Worm (Caenorhabditis elegans): ENCODE results near the gene C14C10.5.

Gene C14C10.5

ce11 chrV:12601835-12602234, 1.8 kb downstream of the C14C10.5 start:
- no peak for TF ChIP-seq eor-1 (tag; optimal IDR thresholded peaks at IDR 0.05)
- no peak for TF ChIP-seq nhr-11 (tag; optimal IDR thresholded peaks at IDR 0.05)
- TF ChIP-seq nhr-25 (tag; optimal IDR thresholded peaks at IDR 0.05): no peak
- TF ChIP-seq skn-1 (tag; optimal IDR thresholded peaks at IDR 0.05): no peak
- TF ChIP-seq pha-4 (tag; optimal IDR thresholded peaks at IDR 0.05): no peak
- no peak for TF ChIP-seq ceh-82 (tag; optimal IDR thresholded peaks at IDR 0.05)
- no peak for TF ChIP-seq lin-39 (tag; optimal IDR thresholded peaks at IDR 0.05)
- no peak for TF ChIP-seq ztf-11 (tag; optimal IDR thresholded peaks at IDR 0.05)
- no peak for TF ChIP-seq ceh-28 (tag; optimal IDR thresholded peaks at IDR 0.05)
- no peak for TF ChIP-seq unc-39 (tag; optimal IDR thresholded peaks at IDR 0.05)
- TF ChIP-seq nhr-67 (tag; optimal IDR thresholded peaks at IDR 0.05): no peak
- TF ChIP-seq aly-2 (tag; optimal IDR thresholded peaks at IDR 0.05): no peak

ce11 chrV:12607113-12607512, 7.1 kb downstream of the C14C10.5 start, which contains the start of gene erg-28:
Gene erg-28 (plus strand): TSS chrV:12607413.
- TF ChIP-seq ceh-28 (tag; optimal IDR thresholded peaks at IDR 0.05): no peak

ce11 chrV:12608857-12609256, 8.9 kb downstream of the C14C10.5 start, which contains the start of gene ZC116.5:
Gene ZC116.5 (minus strand): TSS chrV:12608957.
- TF ChIP-seq egl-27 (tag; optimal IDR thresholded peaks at IDR 0.05): no peak
- TF ChIP-seq nhr-77 (tag; optimal IDR thresholded peaks at IDR 0.05): no peak
- TF ChIP-seq pha-4 (tag; optimal IDR thresholded peaks at IDR 0.05): no peak
- no peak for TF ChIP-seq aly-2 (tag; optimal IDR thresholded peaks at IDR 0.05)
- no peak for TF ChIP-seq unc-39 (tag; optimal IDR thresholded peaks at IDR 0.05)
- no peak for TF ChIP-seq unc-62 (GFP tag; optimal IDR thresholded peaks at IDR 0.05)
- no peak for TF ChIP-seq lin-39 (tag; optimal IDR thresholded peaks at IDR 0.05)
- no peak for TF ChIP-seq eor-1 (tag; optimal IDR thresholded peaks at IDR 0.05)
- TF ChIP-seq elt-1 (tag; optimal IDR thresholded peaks at IDR 0.05): no peak
- no peak for TF ChIP-seq egl-5 (tag; optimal IDR thresholded peaks at IDR 0.05)

ce11 chrV:12609526-12609925, 9.5 kb downstream of the C14C10.5 start, which contains the start of gene ZC116.1:
Gene ZC116.1 (plus strand): TSS chrV:12609826.
- TF ChIP-seq R02D3.7 (tag; optimal IDR thresholded peaks at IDR 0.05): no peak
- no peak for TF ChIP-seq tbx-2 (tag; optimal IDR thresholded peaks at IDR 0.05)

- TF ChIP-seq nhr-77 (tag; optimal IDR thresholded peaks at IDR 0.05): no peak
- no peak for TF ChIP-seq elt-3 (tag; optimal IDR thresholded peaks at IDR 0.05)
- TF ChIP-seq daf-12 (tag; optimal IDR thresholded peaks at IDR 0.05): no peak
- no peak for TF ChIP-seq hmg-11 (tag; optimal IDR thresholded peaks at IDR 0.05)
- no peak for TF ChIP-seq egl-5 (tag; optimal IDR thresholded peaks at IDR 0.05)
- no peak for TF ChIP-seq elt-2 (tag; optimal IDR thresholded peaks at IDR 0.05)
These were observed 11.0 kb downstream of the C14C10.5 start, which contains the start of gene cubn-1 for ce11 chrV:12611029-12611428. Gene cubn-1 (plus strand): TSS chrV:12611329.

- TF ChIP-seq nhr-237 (tag; optimal IDR thresholded peaks at IDR 0.05) (no peak), ztf-4 (tag; optimal IDR thresholded peaks at IDR 0.05) (no peak), nhr-23 (tag; optimal IDR thresholded peaks at IDR 0.05) (no peak), egl-27 (tag; optimal IDR thresholded peaks at IDR 0.05) (no peak), mml-1 (tag; optimal IDR thresholded peaks at IDR 0.05) (no peak), ceh-16 (tag; optimal IDR thresholded peaks at IDR 0.05) (no peak)
These were observed 12.1 kb downstream of the C14C10.5 start, which contains the start of gene cyc-2.2 for ce11 chrV:12612118-12612517. Gene cyc-2.2 (minus strand): TSS chrV:12612218.

ce11 chrV:12624371-12624770, 24.4 kb downstream of the C14C10.5 start, which contains the start of gene F56H9.9:
Gene F56H9.9 (minus strand): TSS chrV:12624471.
- TF ChIP-seq ceh-16 (tag; optimal IDR thresholded peaks at IDR 0.05): no peak
- no peak for TF ChIP-seq nhr-28 (tag; optimal IDR thresholded peaks at IDR 0.05)
- no peak for TF ChIP-seq egl-27 (tag; optimal IDR thresholded peaks at IDR 0.05)
- TF ChIP-seq eor-1 (tag; optimal IDR thresholded peaks at IDR 0.05): no peak
- no peak for TF ChIP-seq fos-1 (tag; optimal IDR thresholded peaks at IDR 0.05)
- no peak for TF ChIP-seq unc-62 (GFP tag; optimal IDR thresholded peaks at IDR 0.05)
- TF ChIP-seq nhr-43 (tag; optimal IDR thresholded peaks at IDR 0.05; ENCODE audit: poor library complexity, severe bottlenecking): no peak
- TF ChIP-seq elt-3 (tag; optimal IDR thresholded peaks at IDR 0.05): no peak
- TF ChIP-seq nhr-25 (tag; optimal IDR thresholded peaks at IDR 0.05): no peak
- TF ChIP-seq skn-1 (tag; optimal IDR thresholded peaks at IDR 0.05): no peak
- no peak for TF ChIP-seq ceh-28 (tag; optimal IDR thresholded peaks at IDR 0.05)

All from whole organism, L3 larva.